Fruit fly (Drosophila melanogaster) whole organism, prepupa: ENCODE results near the gene CG5104.

Experiments used
- Blimp-1 ChIP-seq: fragments of 200-800 bp; sonication (Bioruptor generic); optimal IDR thresholded peaks from 3 replicates; lab custom pipeline; 2017; ENCODE audit warnings: missing biosample characterization, missing genetic modification characterization, mild to moderate bottlenecking, moderate library complexity, missing genetic modification reagents
- CG10631 ChIP-seq: fragments of 200-800 bp; sonication (Bioruptor generic); optimal IDR thresholded peaks from 2 replicates; lab custom pipeline; 2016; ENCODE audit warnings: missing biosample characterization, missing genetic modification characterization
- CG10669 ChIP-seq: fragments of 200-800 bp; sonication (Bioruptor generic); optimal IDR thresholded peaks from 3 replicates; lab custom pipeline; 2018; ENCODE audit warnings: missing biosample characterization, mild to moderate bottlenecking, missing genetic modification characterization, moderate library complexity
- CG11762 ChIP-seq: fragments of 200-800 bp; sonication (Bioruptor generic); optimal IDR thresholded peaks from 3 replicates; lab custom pipeline; 2016; ENCODE audit warnings: missing biosample characterization, missing genetic modification characterization; ENCODE audit not compliant: insufficient read depth
- CG15336 ChIP-seq: fragments of 200-800 bp; sonication (Bioruptor generic); IDR thresholded peaks from 2 replicates; pipeline ENCODE4 v1.3.6; 2022; ENCODE audit warnings: missing biosample characterization, missing genetic modification characterization
- CG1621 ChIP-seq: fragments of 200-800 bp; sonication (Bioruptor generic); optimal IDR thresholded peaks from 3 replicates; lab custom pipeline; 2018; ENCODE audit warnings: missing biosample characterization, mild to moderate bottlenecking, missing genetic modification characterization
- CG16779 ChIP-seq: fragments of 200-800 bp; sonication (Bioruptor generic); optimal IDR thresholded peaks from 3 replicates; lab custom pipeline; 2017; ENCODE audit warnings: missing biosample characterization, mild to moderate bottlenecking, missing genetic modification characterization
- CG3032 ChIP-seq: fragments of 200-800 bp; optimal IDR thresholded peaks from 2 replicates; lab custom pipeline; 2019; ENCODE audit warnings: missing biosample characterization, mild to moderate bottlenecking, missing genetic modification characterization, moderate library complexity
- CG31627 ChIP-seq: fragments of 200-800 bp; sonication (Bioruptor generic); optimal IDR thresholded peaks from 3 replicates; lab custom pipeline; 2016; ENCODE audit warnings: missing biosample characterization, missing genetic modification characterization
- CG3919 ChIP-seq: fragments of 200-800 bp; sonication (Bioruptor generic); optimal IDR thresholded peaks from 3 replicates; lab custom pipeline; 2016; ENCODE audit warnings: missing biosample characterization, missing genetic modification characterization
- CG4318 ChIP-seq: fragments of 200-800 bp; sonication (Bioruptor generic); optimal IDR thresholded peaks from 3 replicates; lab custom pipeline; 2017; ENCODE audit warnings: missing biosample characterization, mild to moderate bottlenecking, missing genetic modification characterization
- CG6163 ChIP-seq: fragments of 200-800 bp; sonication (Bioruptor generic); IDR thresholded peaks from 3 replicates; pipeline ENCODE4 v1.3.6; 2022; ENCODE audit warnings: missing biosample characterization, missing genetic modification characterization
- CG6276 ChIP-seq: fragments of 200-800 bp; sonication (Bioruptor generic); optimal IDR thresholded peaks from 2 replicates; lab custom pipeline; 2017; ENCODE audit warnings: missing biosample characterization, mild to moderate bottlenecking, missing genetic modification characterization
- CG6792 ChIP-seq: fragments of 200-800 bp; sonication (Bioruptor generic); optimal IDR thresholded peaks from 3 replicates; lab custom pipeline; 2016; ENCODE audit warnings: missing biosample characterization, missing genetic modification characterization
- CG6808 ChIP-seq: fragments of 200-800 bp; sonication (Bioruptor generic); optimal IDR thresholded peaks from 3 replicates; lab custom pipeline; 2017; ENCODE audit warnings: missing biosample characterization, missing genetic modification characterization, mild to moderate bottlenecking, moderate library complexity, missing genetic modification reagents
- CG6854 ChIP-seq: fragments of 200-800 bp; sonication (Bioruptor generic); optimal IDR thresholded peaks from 2 replicates; lab custom pipeline; 2017; ENCODE audit warnings: missing biosample characterization, mild to moderate bottlenecking, missing genetic modification characterization
- CG7368 ChIP-seq: fragments of 200-800 bp; sonication (Bioruptor generic); optimal IDR thresholded peaks from 3 replicates; lab custom pipeline; 2016; ENCODE audit warnings: missing biosample characterization, missing genetic modification characterization
- CG8119 ChIP-seq: fragments of 200-800 bp; sonication (Bioruptor generic); IDR thresholded peaks from 3 replicates; pipeline ENCODE4 v1.3.6; 2022; ENCODE audit warnings: missing biosample characterization, missing genetic modification characterization
- CG8319 ChIP-seq: fragments of 200-800 bp; sonication (Bioruptor generic); optimal IDR thresholded peaks from 3 replicates; lab custom pipeline; 2016; ENCODE audit warnings: missing biosample characterization, missing genetic modification characterization
- CG8632 ChIP-seq: fragments of 200-800 bp; sonication (Bioruptor generic); optimal IDR thresholded peaks from 3 replicates; lab custom pipeline; 2016; ENCODE audit warnings: missing biosample characterization, missing genetic modification characterization
- CG9139 ChIP-seq: fragments of 200-800 bp; sonication (Bioruptor generic); optimal IDR thresholded peaks from 3 replicates; lab custom pipeline; 2017; ENCODE audit warnings: missing biosample characterization, mild to moderate bottlenecking, missing genetic modification characterization
- Eip93F ChIP-seq: fragments of 200-800 bp; sonication (Bioruptor generic); optimal IDR thresholded peaks from 2 replicates; lab custom pipeline; 2016; ENCODE audit warnings: missing biosample characterization, mild to moderate bottlenecking, missing genetic modification characterization
- Ets21C ChIP-seq: fragments of 200-800 bp; sonication (Bioruptor generic); optimal IDR thresholded peaks from 3 replicates; lab custom pipeline; 2016; ENCODE audit warnings: missing biosample characterization, missing genetic modification characterization
- Gug ChIP-seq: fragments of 200-800 bp; sonication (Bioruptor generic); IDR thresholded peaks from 2 replicates; pipeline ENCODE4 v1.3.6; 2022; ENCODE audit warnings: missing biosample characterization, missing genetic modification characterization
- Hr38 ChIP-seq: sonication (Bioruptor generic); optimal IDR thresholded peaks from 2 replicates; lab custom pipeline; 2016; ENCODE audit warnings: missing biosample characterization, missing genetic modification characterization
- Hr39 ChIP-seq: fragments of 200-800 bp; sonication (Bioruptor generic); optimal IDR thresholded peaks from 2 replicates; lab custom pipeline; 2016; ENCODE audit warnings: missing biosample characterization, missing genetic modification characterization
- Hr4 ChIP-seq: fragments of 200-800 bp; sonication (Bioruptor generic); optimal IDR thresholded peaks from 3 replicates; lab custom pipeline; 2016; ENCODE audit warnings: missing biosample characterization, missing genetic modification characterization
- Lpt ChIP-seq: fragments of 200-800 bp; sonication (Bioruptor generic); optimal IDR thresholded peaks from 3 replicates; lab custom pipeline; 2016; ENCODE audit warnings: missing biosample characterization, missing genetic modification characterization
- Met ChIP-seq: fragments of 200-800 bp; sonication (Bioruptor generic); optimal IDR thresholded peaks from 3 replicates; lab custom pipeline; 2016; ENCODE audit warnings: missing biosample characterization, missing genetic modification characterization
- OdsH ChIP-seq: fragments of 200-800 bp; sonication (Bioruptor generic); optimal IDR thresholded peaks from 3 replicates; lab custom pipeline; 2016; ENCODE audit warnings: missing biosample characterization, missing genetic modification characterization
- Smox ChIP-seq: fragments of 200-800 bp; sonication (Bioruptor generic); optimal IDR thresholded peaks from 3 replicates; lab custom pipeline; 2016; ENCODE audit warnings: missing biosample characterization, missing genetic modification characterization
- Sox102F ChIP-seq: fragments of 200-800 bp; sonication (Bioruptor generic); optimal IDR thresholded peaks from 2 replicates; lab custom pipeline; 2016; ENCODE audit warnings: missing biosample characterization, mild to moderate bottlenecking, missing genetic modification characterization
- Sox15 ChIP-seq: fragments of 200-800 bp; sonication (Bioruptor generic); optimal IDR thresholded peaks from 3 replicates; lab custom pipeline; 2016; ENCODE audit warnings: missing biosample characterization, missing genetic modification characterization
- acj6 ChIP-seq: fragments of 200-800 bp; sonication (Bioruptor generic); optimal IDR thresholded peaks from 3 replicates; lab custom pipeline; 2016; ENCODE audit warnings: missing biosample characterization, missing genetic modification characterization
- cyc ChIP-seq: fragments of 200-800 bp; sonication (Bioruptor generic); optimal IDR thresholded peaks from 3 replicates; lab custom pipeline; 2016; ENCODE audit warnings: missing biosample characterization, missing genetic modification characterization
- dac ChIP-seq: fragments of 200-800 bp; sonication (Bioruptor generic); optimal IDR thresholded peaks from 2 replicates; lab custom pipeline; 2017; ENCODE audit warnings: missing biosample characterization, mild to moderate bottlenecking, missing genetic modification characterization
- eg ChIP-seq: fragments of 200-800 bp; sonication (Bioruptor generic); IDR thresholded peaks from 3 replicates; pipeline ENCODE4 v1.3.6; 2022; ENCODE audit warnings: missing biosample characterization, missing genetic modification characterization
- esn ChIP-seq: fragments of 200-800 bp; sonication (Bioruptor generic); optimal IDR thresholded peaks from 2 replicates; lab custom pipeline; 2016; ENCODE audit warnings: missing biosample characterization, mild to moderate bottlenecking, missing genetic modification characterization, moderate library complexity
- fd59A ChIP-seq: fragments of 200-800 bp; sonication (Bioruptor generic); optimal IDR thresholded peaks from 2 replicates; lab custom pipeline; 2017; ENCODE audit warnings: missing biosample characterization, mild to moderate bottlenecking, missing genetic modification characterization, missing genetic modification reagents
- fd85E ChIP-seq: fragments of 200-800 bp; sonication (Bioruptor generic); optimal IDR thresholded peaks from 3 replicates; lab custom pipeline; 2016; ENCODE audit warnings: missing biosample characterization, missing genetic modification characterization
- fkh ChIP-seq: fragments of 200-800 bp; sonication (Bioruptor generic); optimal IDR thresholded peaks from 3 replicates; lab custom pipeline; 2017; ENCODE audit warnings: missing biosample characterization, mild to moderate bottlenecking, missing genetic modification characterization, moderate library complexity
- lz ChIP-seq: fragments of 200-800 bp; sonication (Bioruptor generic); optimal IDR thresholded peaks from 3 replicates; lab custom pipeline; 2016; ENCODE audit warnings: missing biosample characterization, missing genetic modification characterization
- net ChIP-seq: fragments of 200-800 bp; sonication (Bioruptor generic); optimal IDR thresholded peaks from 3 replicates; lab custom pipeline; 2016; ENCODE audit warnings: missing biosample characterization, missing genetic modification characterization
- pdm3 ChIP-seq: fragments of 200-800 bp; sonication (Bioruptor generic); optimal IDR thresholded peaks from 3 replicates; lab custom pipeline; 2016; ENCODE audit warnings: missing biosample characterization, missing genetic modification characterization
- salr ChIP-seq, 2 experiments: fragments of 200-800 bp; sonication (Bioruptor generic); optimal IDR thresholded peaks; 3 replicates each; lab custom pipeline; 2016 to 2018; ENCODE audit warnings: missing biosample characterization in 2 of 2, missing genetic modification characterization in 2 of 2, mild to moderate bottlenecking in 1 of 2
- ss ChIP-seq, 2 experiments: fragments of 200-800 bp; sonication (Bioruptor generic); optimal IDR thresholded peaks; 2 replicates in 1 of 2; 3 replicates in 1 of 2; lab custom pipeline; 2017 to 2018; ENCODE audit warnings: mild to moderate bottlenecking in 2 of 2, missing biosample characterization in 2 of 2, missing genetic modification characterization in 2 of 2, moderate library complexity in 1 of 2
- svp ChIP-seq: fragments of 200-800 bp; sonication (Bioruptor generic); peaks from one replicate; lab custom pipeline; 2016; ENCODE audit warnings: missing biosample characterization, missing genetic modification characterization
- vri ChIP-seq: fragments of 200-800 bp; sonication (Bioruptor generic); optimal IDR thresholded peaks from 3 replicates; lab custom pipeline; 2016; ENCODE audit warnings: missing biosample characterization, mild to moderate bottlenecking, missing genetic modification characterization

Gene CG5104

dm6 chr3L:20551862-20552261 is 31.1 kb downstream of the CG5104 start (continued):
- TF ChIP-seq CG3919 (GFP tag; lab: Kevin White, UChicago) (peak; percentile 77), CG7368 (peak; percentile 31), Hr4 (GFP tag; lab: Kevin White, UChicago) (peak; percentile 50), vri (GFP tag; lab: Kevin White, UChicago) (no peak), fd85E (GFP tag; lab: Kevin White, UChicago) (no peak), Hr39 (GFP tag; lab: Kevin White, UChicago) (peak; percentile 53), Sox102F (peak; percentile 46), Blimp-1 (GFP tag; lab: Kevin White, UChicago) (no peak), fd59A (GFP tag; lab: Kevin White, UChicago) (peak; percentile 39), CG6276 (GFP tag; lab: Kevin White, UChicago) (peak; percentile 27), OdsH (GFP tag; lab: Kevin White, UChicago) (peak; percentile 67), CG10631 (GFP tag; lab: Kevin White, UChicago) (peak; percentile 65), CG1621 (tag; lab: Kevin White, UChicago) (peak; percentile 51), salr (GFP tag; optimal IDR thresholded peaks at IDR 0.05; lab: Kevin White, UChicago) (peak; percentile 31 to 71), CG4318 (peak; percentile 43), dac (peak; percentile 20), lz (GFP tag; lab: Kevin White, UChicago) (peak; percentile 52), fkh (no peak), acj6 (GFP tag; lab: Kevin White, UChicago) (peak; percentile 69), ss (GFP tag; optimal IDR thresholded peaks at IDR 0.05; lab: Kevin White, UChicago) (peak; percentile 15 to 39), CG9139 (peak; percentile 27), eg (no peak), Lpt (GFP tag; lab: Kevin White, UChicago) (peak; percentile 52), esn (peak; percentile 67), CG15336 (GFP tag; lab: Robert Waterston, UW) (peak; percentile 49; the same call in 1 of the 2 replicates), Ets21C (GFP tag; lab: Kevin White, UChicago) (peak; percentile 38)

- TF ChIP-seq Hr4 (GFP tag; lab: Kevin White, UChicago) (peak; percentile 32), fd85E (GFP tag; lab: Kevin White, UChicago) (no peak), CG3032 (tag; lab: Kevin White, UChicago) (peak; percentile 78), net (peak; percentile 64), CG16779 (tag; lab: Kevin White, UChicago) (no peak), Smox (peak; percentile 84), CG6854 (peak; percentile 49), cyc (GFP tag; lab: Kevin White, UChicago) (peak; percentile 87), Eip93F (GFP tag; lab: Kevin White, UChicago) (peak; percentile 14), CG10669 (peak; percentile 77), CG8632 (GFP tag; lab: Kevin White, UChicago) (peak; percentile 82), Hr39 (GFP tag; lab: Kevin White, UChicago) (peak; percentile 91), CG6792 (GFP tag; lab: Kevin White, UChicago) (peak; percentile 82), Sox102F (peak; percentile 90), CG31627 (peak; percentile 91), CG6276 (GFP tag; lab: Kevin White, UChicago) (no peak), svp (GFP tag; lab: Kevin White, UChicago) (peak; percentile 92), CG1621 (tag; lab: Kevin White, UChicago) (peak; percentile 70), CG6808 (peak; percentile 57), Hr38 (GFP tag; lab: Kevin White, UChicago) (no peak), acj6 (GFP tag; lab: Kevin White, UChicago) (peak; percentile 79), CG11762 (peak; percentile 56), Ets21C (GFP tag; lab: Kevin White, UChicago) (peak; percentile 82), CG15336 (GFP tag; lab: Robert Waterston, UW) (peak; percentile 30; the same call in 1 of the 2 replicates), CG4318 (no peak), CG6163 (GFP tag; lab: Robert Waterston, UW) (peak; percentile 66; the same call in 2 of the 3 replicates), Met (peak; percentile 88), lz (GFP tag; lab: Kevin White, UChicago) (peak; percentile 90), fd59A (GFP tag; lab: Kevin White, UChicago) (peak; percentile 67), vri (GFP tag; lab: Kevin White, UChicago) (peak; percentile 69), CG8319 (GFP tag; lab: Kevin White, UChicago) (peak; percentile 73), esn (peak; percentile 89), Gug (GFP tag; lab: Robert Waterston, UW) (no peak), CG8119 (no peak), pdm3 (peak; percentile 80), CG7368 (peak; percentile 63), CG9139 (peak; percentile 12), Sox15 (GFP tag; lab: Kevin White, UChicago) (peak; percentile 80)
These were observed 35.6 kb downstream of the CG5104 start for dm6 chr3L:20556371-20556770.
